Fruit fly (Drosophila melanogaster): ENCODE measurements around the gene Saf-B.

Gene Saf-B

dm6 chr3R:24850420-24850819 is 33.2 kb downstream of the Saf-B start, which contains the start of gene CG7006 (continued):
- peak; percentile 23 for TF ChIP-seq emc (GFP tag; optimal IDR thresholded peaks at IDR 0.05)
- TF ChIP-seq CG11695 (GFP tag; IDR thresholded peaks at IDR 0.05) = no peak
- no peak for TF ChIP-seq salm (tag; optimal IDR thresholded peaks at IDR 0.05)
- no peak for TF ChIP-seq CG8281 (tag; optimal IDR thresholded peaks at IDR 0.05)
- TF ChIP-seq CG17359 (tag; optimal IDR thresholded peaks at IDR 0.05) = peak; percentile 48
- no peak for TF ChIP-seq jing (GFP tag; optimal IDR thresholded peaks at IDR 0.05)
- TF ChIP-seq klu (GFP tag; IDR thresholded peaks at IDR 0.05) = peak; percentile 62; the same call in 1 of the 2 replicates
- TF ChIP-seq CG14441 (GFP tag; IDR thresholded peaks at IDR 0.05) = no peak
- no peak for TF ChIP-seq CG33557 (GFP tag; optimal IDR thresholded peaks at IDR 0.05)
- peak; percentile 26 for TF ChIP-seq CG9437 (GFP tag; optimal IDR thresholded peaks at IDR 0.05)
- peak; percentile 93 for TF ChIP-seq Rfx (GFP tag; IDR thresholded peaks at IDR 0.05)
- no peak for TF ChIP-seq CG5953 (GFP tag; IDR thresholded peaks at IDR 0.05)
- TF ChIP-seq CG10654 (GFP tag; optimal IDR thresholded peaks at IDR 0.05) = peak; percentile 76
- peak; percentile 39; the same call in 1 of the 2 replicates for TF ChIP-seq ara (GFP tag; IDR thresholded peaks at IDR 0.05)
- no peak for TF ChIP-seq tgo (GFP tag; IDR thresholded peaks at IDR 0.05)
- peak; percentile 45 for TF ChIP-seq az2 (GFP tag; optimal IDR thresholded peaks at IDR 0.05)
- TF ChIP-seq Vsx1 (GFP tag; optimal IDR thresholded peaks at IDR 0.05) = no peak
- TF ChIP-seq NK7.1 (GFP tag; optimal IDR thresholded peaks at IDR 0.05) = peak; percentile 38
- peak; percentile 88 for TF ChIP-seq Max (GFP tag; optimal IDR thresholded peaks at IDR 0.05)
- TF ChIP-seq C15 (GFP tag; IDR thresholded peaks at IDR 0.05) = no peak
- TF ChIP-seq CG30020 (tag; optimal IDR thresholded peaks at IDR 0.05) = no peak
- peak; percentile 79 for TF ChIP-seq CG16813 (GFP tag; IDR thresholded peaks at IDR 0.05; ENCODE audit: partially characterized antibody)
- TF ChIP-seq CG6791 (GFP tag; IDR thresholded peaks at IDR 0.05; ENCODE audit: partially characterized antibody) = peak; percentile 88
- peak; percentile 75 for TF ChIP-seq her (GFP tag; optimal IDR thresholded peaks at IDR 0.05)
- no peak for TF ChIP-seq Spps (tag; optimal IDR thresholded peaks at IDR 0.05)
- peak; percentile 46 for TF ChIP-seq CG4328 (GFP tag; optimal IDR thresholded peaks at IDR 0.05)
- peak; percentile 94 for TF ChIP-seq NFAT (GFP tag; IDR thresholded peaks at IDR 0.05)
- no peak for TF ChIP-seq Sox100B (GFP tag; optimal IDR thresholded peaks at IDR 0.05)
- no peak for TF ChIP-seq CG9797 (GFP tag; optimal IDR thresholded peaks at IDR 0.05)
- TF ChIP-seq CG10462 (GFP tag; optimal IDR thresholded peaks at IDR 0.05) = no peak
- TF ChIP-seq CoRest (tag; optimal IDR thresholded peaks at IDR 0.05) = peak; percentile 58
- TF ChIP-seq CG11093 (GFP tag; IDR thresholded peaks at IDR 0.05) = no peak
- no peak for TF ChIP-seq odd (GFP tag; optimal IDR thresholded peaks at IDR 0.05)
- TF ChIP-seq oc (tag; optimal IDR thresholded peaks at IDR 0.05) = no peak
- no peak for TF ChIP-seq gsb-n (tag; optimal IDR thresholded peaks at IDR 0.05)
- TF ChIP-seq fru (optimal IDR thresholded peaks at IDR 0.05) = no peak
- peak; percentile 72 for TF ChIP-seq MESR4 (GFP tag; optimal IDR thresholded peaks at IDR 0.05)
- no peak for TF ChIP-seq Blimp-1 (GFP tag; optimal IDR thresholded peaks at IDR 0.05)
- peak; percentile 49; the same call in 1 of the 2 replicates for TF ChIP-seq CG7372 (GFP tag; IDR thresholded peaks at IDR 0.05)
- TF ChIP-seq chn (GFP tag; optimal IDR thresholded peaks at IDR 0.05) = peak; percentile 68
- peak; percentile 43 for TF ChIP-seq CG13424 (tag; optimal IDR thresholded peaks at IDR 0.05)
- no peak for TF ChIP-seq Neu2 (GFP tag; optimal IDR thresholded peaks at IDR 0.05; ENCODE audit: borderline replicate concordance)
- peak; percentile 50; the same call in 1 of the 3 replicates for TF ChIP-seq mld (GFP tag; IDR thresholded peaks at IDR 0.05; ENCODE audit: partially characterized antibody)
- no peak for TF ChIP-seq ac (GFP tag; optimal IDR thresholded peaks at IDR 0.05)
- no peak for TF ChIP-seq grn (GFP tag; optimal IDR thresholded peaks at IDR 0.05)
- peak; percentile 77 for TF ChIP-seq CG33213 (GFP tag; optimal IDR thresholded peaks at IDR 0.05)
- no peak for TF ChIP-seq CG7745 (tag; optimal IDR thresholded peaks at IDR 0.05)
- no peak for TF ChIP-seq wek (GFP tag; optimal IDR thresholded peaks at IDR 0.05)
- TF ChIP-seq Gug (GFP tag; IDR thresholded peaks at IDR 0.05) = no peak; the same call in 2 of the 4 replicates
- no peak for TF ChIP-seq CG2712 (tag; optimal IDR thresholded peaks at IDR 0.05)
- peak; percentile 76 for TF ChIP-seq Sry-δ (GFP tag; optimal IDR thresholded peaks at IDR 0.05)

Data from whole organism, embryonic.